Worm (Caenorhabditis elegans) whole organism, L1 larva: ENCODE measurements around the gene D1086.10.

ENCODE experiments used
- ceh-90 ChIP-seq: sonication (generic microtip); optimal IDR thresholded peaks from 2 replicates; lab custom pipeline; 2016; ENCODE audit warnings: missing genetic modification characterization, missing compliant biosample characterization
- ces-1 ChIP-seq: fragments of 150-350 bp; optimal IDR thresholded peaks from 2 replicates; lab custom pipeline; 2014; ENCODE audit warnings: missing biosample characterization, missing genetic modification reagents, missing genetic modification characterization
- efl-1 ChIP-seq, 4 experiments: fragments of 150-350 bp; optimal IDR thresholded peaks in 3 of 4; peaks in 1 of 4; 1 replicate in 1 of 4; 2 replicates in 3 of 4; lab custom pipeline; 2014; ENCODE audit warnings: missing biosample characterization in 2 of 4, missing genetic modification characterization in 2 of 4, missing genetic modification reagents in 2 of 4
- egl-27 ChIP-seq, 2 experiments: fragments of 150-350 bp in 1 of 2; sonication (generic microtip); optimal IDR thresholded peaks; 3 replicates each; lab custom pipeline; 2017 to 2018; ENCODE audit warnings: missing biosample characterization in 2 of 2, missing genetic modification characterization in 2 of 2, missing genetic modification reagents in 2 of 2
- lin-14 ChIP-seq: fragments of 200-800 bp; sonication (Bioruptor generic); optimal IDR thresholded peaks from 2 replicates; lab custom pipeline; 2018; ENCODE audit warnings: mild to moderate bottlenecking, missing genetic modification characterization, moderate library complexity, missing compliant biosample characterization
- mdl-1 ChIP-seq, 2 experiments: fragments of 150-350 bp; optimal IDR thresholded peaks; 2 replicates each; lab custom pipeline; 2014 to 2017; ENCODE audit warnings: missing biosample characterization in 2 of 2, missing genetic modification characterization in 2 of 2, inconsistent platforms in 1 of 2
- nhr-12 ChIP-seq: sonication (generic microtip); optimal IDR thresholded peaks from 2 replicates; lab custom pipeline; 2017; ENCODE audit warnings: missing biosample characterization, missing genetic modification characterization
- nhr-20 ChIP-seq: sonication (generic microtip); optimal IDR thresholded peaks from 2 replicates; lab custom pipeline; 2016; ENCODE audit warnings: mild to moderate bottlenecking, missing genetic modification characterization, missing compliant biosample characterization
- skn-1 ChIP-seq: fragments of 150-350 bp; optimal IDR thresholded peaks from 2 replicates; lab custom pipeline; 2014; ENCODE audit warnings: missing biosample characterization, missing genetic modification characterization
- ztf-11 ChIP-seq, 2 experiments: sonication (generic microtip); optimal IDR thresholded peaks; 2 replicates each; lab custom pipeline; 2016 to 2017; ENCODE audit warnings: missing genetic modification characterization in 2 of 2, missing biosample characterization in 1 of 2, missing compliant biosample characterization in 1 of 2

DNA sequence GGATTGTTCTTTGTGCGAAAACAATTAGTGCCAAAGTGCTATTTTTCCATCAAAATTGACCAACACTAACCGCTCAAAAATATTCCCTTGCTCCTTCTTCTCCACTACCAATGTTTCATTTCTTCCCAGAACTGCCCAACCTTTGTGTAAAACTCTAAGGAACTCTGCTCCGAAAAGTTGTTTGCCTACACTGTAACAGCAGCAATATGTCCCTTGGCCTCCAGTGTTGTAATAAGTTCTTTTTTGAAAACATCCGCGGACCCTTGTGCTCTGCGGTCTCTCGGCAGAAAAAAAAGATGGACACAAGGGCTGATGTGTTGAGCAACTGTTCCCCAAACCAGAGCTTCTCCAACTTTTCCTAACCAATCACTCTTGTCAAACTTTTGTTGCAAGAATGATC lies 18.3 kb downstream of the D1086.10 start, which contains the start of gene D1086.12:
- peak; percentile 48 for TF ChIP-seq lin-14 (GFP tag; lab: Kevin White, UChicago)
- no peak for TF ChIP-seq nhr-12 (tag; lab: Kevin White, UChicago)
- no peak for TF ChIP-seq efl-1 (optimal IDR thresholded peaks at IDR 0.05; lab: Kevin White, UChicago)
- TF ChIP-seq efl-1 (GFP tag; optimal IDR thresholded peaks at IDR 0.05 in 1 of 2; lab: Kevin White, UChicago): no peak
- no peak for TF ChIP-seq egl-27 (tag; optimal IDR thresholded peaks at IDR 0.05; lab: Kevin White, UChicago)
- TF ChIP-seq skn-1 (tag; lab: Kevin White, UChicago): no peak
- no peak for TF ChIP-seq mdl-1 (tag; optimal IDR thresholded peaks at IDR 0.05; lab: Kevin White, UChicago)
- TF ChIP-seq ztf-11 (tag; optimal IDR thresholded peaks at IDR 0.05; lab: Kevin White, UChicago): no peak
- TF ChIP-seq ceh-90 (tag; lab: Kevin White, UChicago): no peak
- no peak for TF ChIP-seq ces-1
- no peak for TF ChIP-seq nhr-20
